Worm (Caenorhabditis elegans): ENCODE measurements around the gene Y57A10A.24.

Gene Y57A10A.24

DNA sequence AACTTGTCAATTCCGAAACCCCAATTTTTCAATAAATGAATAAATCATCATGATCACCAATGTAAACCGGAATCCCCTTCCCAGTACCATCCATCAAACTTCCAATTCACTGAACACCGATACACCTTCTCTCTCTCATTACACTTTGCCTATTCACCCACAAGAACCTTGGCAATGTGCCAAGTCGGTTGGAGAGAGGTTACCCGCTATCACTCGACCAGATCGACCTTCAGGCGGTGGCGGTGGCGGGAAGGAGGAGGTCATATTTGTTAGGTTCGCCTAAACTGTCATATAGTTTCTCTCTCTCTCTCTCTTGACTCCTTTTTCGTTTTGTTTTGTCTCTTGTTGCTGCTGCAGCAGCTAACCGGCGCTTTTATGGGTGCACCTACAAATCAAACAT lies 19.8 kb downstream of the Y57A10A.24 start (continued):
- no peak for TF ChIP-seq Y116A8C.19 (tag; optimal IDR thresholded peaks at IDR 0.05; ENCODE audit: borderline replicate concordance)
- no peak for TF ChIP-seq nhr-19 (GFP tag; conservative IDR thresholded peaks at IDR 0.05)
- no peak for TF ChIP-seq unc-86 (tag; optimal IDR thresholded peaks at IDR 0.05)
- TF ChIP-seq lin-13 (GFP tag; optimal IDR thresholded peaks at IDR 0.05), result no peak
- TF ChIP-seq ceh-90 (tag; optimal IDR thresholded peaks at IDR 0.05), result no peak
- TF ChIP-seq mdl-1 (tag; optimal IDR thresholded peaks at IDR 0.05), result no peak
- no peak for TF ChIP-seq lin-15B (tag; optimal IDR thresholded peaks at IDR 0.05)
- TF ChIP-seq nhr-90 (tag; optimal IDR thresholded peaks at IDR 0.05; ENCODE audit: poor library complexity), result peak; percentile 69
- no peak for TF ChIP-seq aly-2 (tag; optimal IDR thresholded peaks at IDR 0.05)
- TF ChIP-seq unc-130 (tag; optimal IDR thresholded peaks at IDR 0.05), result no peak
- TF ChIP-seq hlh-17 (GFP tag; optimal IDR thresholded peaks at IDR 0.05; ENCODE audit: borderline replicate concordance), result no peak
- TF ChIP-seq nhr-84 (tag; optimal IDR thresholded peaks at IDR 0.05), result no peak
- TF ChIP-seq pqm-1 (tag; optimal IDR thresholded peaks at IDR 0.05), result no peak
- TF ChIP-seq C16A3.4 (tag; optimal IDR thresholded peaks at IDR 0.05), result peak; percentile 32
- no peak for TF ChIP-seq pag-3 (tag; optimal IDR thresholded peaks at IDR 0.05; ENCODE audit: borderline replicate concordance, insufficient read depth)
- no peak for TF ChIP-seq mab-9 (GFP tag; IDR thresholded peaks at IDR 0.05)
- TF ChIP-seq lsy-2 (tag; optimal IDR thresholded peaks at IDR 0.05), result peak in 1 of 2 experiments; percentile 20
- peak; percentile 3 for TF ChIP-seq mep-1 (tag; optimal IDR thresholded peaks at IDR 0.05)
- TF ChIP-seq blmp-1 (tag; optimal IDR thresholded peaks at IDR 0.05), result peak; percentile 77
- TF ChIP-seq ama-1 (optimal IDR thresholded peaks at IDR 0.05), result no peak
- no peak for TF ChIP-seq alr-1 (tag; optimal IDR thresholded peaks at IDR 0.05; ENCODE audit: borderline replicate concordance)
- TF ChIP-seq swsn-7 (tag; optimal IDR thresholded peaks at IDR 0.05), result no peak
- TF ChIP-seq elt-2 (tag; optimal IDR thresholded peaks at IDR 0.05), result no peak
- peak; percentile 37 for TF ChIP-seq snu-23 (GFP tag; optimal IDR thresholded peaks at IDR 0.05)
- TF ChIP-seq hlh-4 (tag; optimal IDR thresholded peaks at IDR 0.05), result no peak
- peak; percentile 95 for TF ChIP-seq nhr-85 (tag)
- no peak for TF ChIP-seq ceh-8 (GFP tag; optimal IDR thresholded peaks at IDR 0.05)
- no peak for TF ChIP-seq unc-30 (tag; optimal IDR thresholded peaks at IDR 0.05)
- no peak for TF ChIP-seq nhr-237 (tag; optimal IDR thresholded peaks at IDR 0.05)
- TF ChIP-seq efl-3 (GFP tag; optimal IDR thresholded peaks at IDR 0.05), result no peak
- TF ChIP-seq mef-2 (tag; optimal IDR thresholded peaks at IDR 0.05), result no peak
- TF ChIP-seq xbp-1 (tag; optimal IDR thresholded peaks at IDR 0.05), result peak; percentile 12
- TF ChIP-seq nhr-11 (tag; optimal IDR thresholded peaks at IDR 0.05), result no peak
- no peak for TF ChIP-seq snpc-4 (tag; optimal IDR thresholded peaks at IDR 0.05)
- TF ChIP-seq fkh-4 (tag; optimal IDR thresholded peaks at IDR 0.05; ENCODE audit: borderline replicate concordance), result no peak
- TF ChIP-seq fos-1 (tag; optimal IDR thresholded peaks at IDR 0.05), result no peak
- no peak for TF ChIP-seq aha-1 (tag; optimal IDR thresholded peaks at IDR 0.05)
- no peak for TF ChIP-seq sox-4 (tag; optimal IDR thresholded peaks at IDR 0.05)
- TF ChIP-seq C34B4.2 (tag; optimal IDR thresholded peaks at IDR 0.05), result no peak
- TF ChIP-seq sptf-1 (tag; optimal IDR thresholded peaks at IDR 0.05), result no peak
- TF ChIP-seq irx-1 (tag; optimal IDR thresholded peaks at IDR 0.05), result no peak
- no peak for TF ChIP-seq hpl-2 (GFP tag; optimal IDR thresholded peaks at IDR 0.05)
- TF ChIP-seq nhr-12 (tag; optimal IDR thresholded peaks at IDR 0.05), result no peak
- TF ChIP-seq vab-15 (tag; optimal IDR thresholded peaks at IDR 0.05), result no peak
- no peak for TF ChIP-seq sup-37 (GFP tag; optimal IDR thresholded peaks at IDR 0.05)
- no peak for TF ChIP-seq F16B12.6 (tag; optimal IDR thresholded peaks at IDR 0.05)
- TF ChIP-seq isw-1 (GFP tag; IDR thresholded peaks at IDR 0.05), result no peak
- TF ChIP-seq ces-1 (GFP tag; optimal IDR thresholded peaks at IDR 0.05), result no peak
- peak; percentile 75 for TF ChIP-seq lin-14 (GFP tag; optimal IDR thresholded peaks at IDR 0.05)
